Worm (Caenorhabditis elegans): Measurements from ENCODE around the gene zfp-1.

DNA sequence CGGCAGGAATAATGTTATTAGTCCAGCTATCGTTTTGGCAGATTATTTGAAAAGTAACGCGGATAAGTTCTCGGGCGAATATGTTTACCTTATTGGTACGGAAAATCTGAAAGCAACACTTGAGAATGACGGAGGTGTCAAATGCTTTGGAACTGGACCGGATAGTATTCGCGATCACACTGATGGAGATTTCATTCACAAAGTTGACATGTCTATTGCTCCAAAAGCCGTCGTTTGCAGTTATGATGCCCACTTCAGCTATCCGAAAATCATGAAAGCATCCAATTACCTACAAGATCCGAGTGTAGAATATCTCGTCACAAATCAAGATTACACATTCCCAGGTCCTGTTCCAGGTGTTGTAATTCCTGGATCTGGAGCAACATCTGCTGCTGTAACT, 18.0 kb upstream of the zfp-1 start:
- TF ChIP-seq aly-1 (tag; optimal IDR thresholded peaks at IDR 0.05) = no peak
- no peak for TF ChIP-seq ceh-36 (tag; optimal IDR thresholded peaks at IDR 0.05)
- TF ChIP-seq tra-4 (tag; optimal IDR thresholded peaks at IDR 0.05) = no peak
- no peak for TF ChIP-seq hmg-4 (GFP tag; optimal IDR thresholded peaks at IDR 0.05)
- TF ChIP-seq scrt-1 (GFP tag; IDR thresholded peaks at IDR 0.05) = no peak
- no peak for TF ChIP-seq F13C5.2 (tag; optimal IDR thresholded peaks at IDR 0.05)
- TF ChIP-seq ama-1 (optimal IDR thresholded peaks at IDR 0.05) = no peak

All from whole organism, early embryonic.